Worm (Caenorhabditis elegans): ENCODE data around the gene acly-1.

- TF ChIP-seq sox-4 (tag; optimal IDR thresholded peaks at IDR 0.05), result no peak
- TF ChIP-seq fax-1 (tag; optimal IDR thresholded peaks at IDR 0.05), result no peak
- TF ChIP-seq ceh-14 (tag; optimal IDR thresholded peaks at IDR 0.05), result no peak
- TF ChIP-seq unc-55 (GFP tag; optimal IDR thresholded peaks at IDR 0.05), result no peak
Measured at ce11 chrX:1480564-1480963, 1.2 kb downstream of the acly-1 start.
